Worm (Caenorhabditis elegans) whole organism, L2 larva: ENCODE data around the gene ccd-5.

Experiments used
- C34F6.9 ChIP-seq: fragments of 150-350 bp; optimal IDR thresholded peaks from 2 replicates; lab custom pipeline; 2014; ENCODE audit warnings: missing biosample characterization, missing genetic modification characterization
- R02D3.7 ChIP-seq: fragments of 150-350 bp; optimal IDR thresholded peaks from 2 replicates; lab custom pipeline; 2014; ENCODE audit warnings: missing biosample characterization, missing genetic modification characterization
- elt-3 ChIP-seq: sonication (generic microtip); optimal IDR thresholded peaks from 2 replicates; lab custom pipeline; 2017; ENCODE audit warnings: missing biosample characterization, missing genetic modification characterization
- fos-1 ChIP-seq: fragments of 150-350 bp; optimal IDR thresholded peaks from 2 replicates; lab custom pipeline; 2014; ENCODE audit warnings: missing biosample characterization, missing genetic modification characterization
- mab-5 ChIP-seq: fragments of 150-350 bp; optimal IDR thresholded peaks from 2 replicates; lab custom pipeline; 2014; ENCODE audit warnings: missing biosample characterization, missing genetic modification characterization
- mbf-1 ChIP-seq: sonication (generic microtip); optimal IDR thresholded peaks from 2 replicates; lab custom pipeline; 2017; ENCODE audit warnings: missing biosample characterization, missing genetic modification characterization
- mdl-1 ChIP-seq, 2 experiments: fragments of 150-350 bp in 1 of 2; sonication (generic microtip) in 1 of 2; optimal IDR thresholded peaks; 2 replicates each; lab custom pipeline; 2017; ENCODE audit warnings: missing biosample characterization in 2 of 2, missing genetic modification characterization in 2 of 2
- nhr-23 ChIP-seq: fragments of 150-350 bp; optimal IDR thresholded peaks from 2 replicates; lab custom pipeline; 2014; ENCODE audit warnings: missing biosample characterization, missing genetic modification reagents, missing genetic modification characterization
- sma-9 ChIP-seq, 2 experiments: fragments of 150-350 bp in 1 of 2; sonication (generic microtip) in 1 of 2; optimal IDR thresholded peaks; 2 replicates each; lab custom pipeline; 2014 to 2016; ENCODE audit warnings: missing genetic modification characterization in 2 of 2, mild to moderate bottlenecking in 1 of 2, missing biosample characterization in 1 of 2, missing compliant biosample characterization in 1 of 2, missing genetic modification reagents in 1 of 2, moderate library complexity in 1 of 2
- unc-39 ChIP-seq: fragments of 150-350 bp; optimal IDR thresholded peaks from 2 replicates; lab custom pipeline; 2014; ENCODE audit warnings: missing biosample characterization, missing genetic modification characterization
- zag-1 ChIP-seq: fragments of 150-350 bp; optimal IDR thresholded peaks from 2 replicates; lab custom pipeline; 2014; ENCODE audit warnings: missing biosample characterization, missing genetic modification characterization

DNA sequence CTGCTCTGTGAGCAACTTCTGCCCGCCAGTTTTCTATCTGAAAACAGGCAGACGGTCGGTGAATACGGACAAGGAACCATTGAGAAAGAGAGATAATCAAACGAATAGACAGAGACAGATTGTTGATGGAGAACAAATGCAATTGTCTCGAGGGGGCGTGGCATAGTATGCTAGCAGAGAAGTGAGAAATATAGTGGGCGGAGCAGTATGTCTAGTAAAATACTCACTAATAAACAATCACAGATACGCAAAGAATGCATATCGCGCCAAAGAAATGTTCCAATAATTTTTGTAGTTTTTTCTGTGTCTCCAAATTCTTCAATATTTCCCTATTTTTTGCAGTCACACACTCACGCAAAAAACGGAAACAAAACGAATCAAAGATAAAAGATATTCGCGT lies 40.1 kb downstream of the ccd-5 start, which contains the start of gene tbc-12:
- TF ChIP-seq mdl-1 (tag; optimal IDR thresholded peaks at IDR 0.05; lab: Kevin White, UChicago) (no peak), zag-1 (tag; lab: Kevin White, UChicago) (no peak), unc-39 (no peak), fos-1 (tag; lab: Kevin White, UChicago) (no peak), mab-5 (no peak), sma-9 (GFP tag; optimal IDR thresholded peaks at IDR 0.05; lab: Kevin White, UChicago) (no peak), sma-9 (tag; optimal IDR thresholded peaks at IDR 0.05; lab: Kevin White, UChicago) (no peak), R02D3.7 (tag; lab: Kevin White, UChicago) (no peak), C34F6.9 (tag; lab: Kevin White, UChicago) (no peak), elt-3 (tag; lab: Kevin White, UChicago) (no peak), mbf-1 (no peak), nhr-23 (tag; lab: Kevin White, UChicago) (no peak)
